Fruit fly (Drosophila melanogaster) whole organism, embryonic: ENCODE data around the gene mRpS18C.

Experiments
- CG10147 ChIP-seq: fragments of 200-800 bp; sonication (Bioruptor generic); optimal IDR thresholded peaks from 2 replicates; lab custom pipeline; 2019; ENCODE audit warnings: missing biosample characterization, mild to moderate bottlenecking, missing genetic modification characterization, moderate library complexity
- CG10274 ChIP-seq: fragments of 200-800 bp; sonication (Bioruptor generic); optimal IDR thresholded peaks from 3 replicates; lab custom pipeline; 2017; ENCODE audit warnings: missing biosample characterization, mild to moderate bottlenecking, missing genetic modification characterization
- CG10959 ChIP-seq: fragments of 200-800 bp; sonication (Bioruptor generic); IDR thresholded peaks from 2 replicates; pipeline ENCODE4 v1.3.6; 2022; ENCODE audit warnings: missing biosample characterization, missing genetic modification characterization
- CG11398 ChIP-seq: fragments of 200-800 bp; sonication (Bioruptor generic); optimal IDR thresholded peaks from 2 replicates; lab custom pipeline; 2016; ENCODE audit warnings: missing biosample characterization, missing genetic modification characterization
- CG11695 ChIP-seq: fragments of 200-800 bp; sonication (Bioruptor generic); IDR thresholded peaks from 3 replicates; pipeline ENCODE4 v1.3.6; 2022; ENCODE audit warnings: missing biosample characterization, missing genetic modification characterization
- CG11723 ChIP-seq: fragments of 200-800 bp; sonication (Bioruptor generic); optimal IDR thresholded peaks from 2 replicates; lab custom pipeline; 2017; ENCODE audit warnings: missing biosample characterization, mild to moderate bottlenecking, missing genetic modification characterization
- CG12104 ChIP-seq: fragments of 200-800 bp; sonication (Bioruptor generic); optimal IDR thresholded peaks from 3 replicates; lab custom pipeline; 2016; ENCODE audit warnings: missing biosample characterization, missing genetic modification characterization
- CG12769 ChIP-seq: fragments of 200-800 bp; sonication (Bioruptor generic); optimal IDR thresholded peaks from 2 replicates; lab custom pipeline; 2019; ENCODE audit warnings: missing biosample characterization, mild to moderate bottlenecking, missing genetic modification characterization, moderate library complexity
- CG13287 ChIP-seq: fragments of 200-800 bp; sonication (Bioruptor generic); IDR thresholded peaks from 2 replicates; pipeline ENCODE4 v1.3.6; 2022; ENCODE audit warnings: missing biosample characterization, missing genetic modification characterization; ENCODE audit not compliant: partially characterized antibody
- CG17385 ChIP-seq: fragments of 200-800 bp; sonication (Bioruptor generic); optimal IDR thresholded peaks from 3 replicates; lab custom pipeline; 2018; ENCODE audit warnings: missing biosample characterization, mild to moderate bottlenecking, missing genetic modification characterization
- CG17612 ChIP-seq: fragments of 200-800 bp; sonication (Bioruptor generic); IDR thresholded peaks from 2 replicates; pipeline ENCODE4 v1.3.6; 2022; ENCODE audit warnings: missing biosample characterization, missing genetic modification characterization
- CG18011 ChIP-seq: fragments of 200-800 bp; sonication (Bioruptor generic); optimal IDR thresholded peaks from 2 replicates; lab custom pipeline; 2017; ENCODE audit warnings: missing biosample characterization, missing genetic modification characterization, mild to moderate bottlenecking, moderate library complexity, missing genotype
- CG1832 ChIP-seq: fragments of 200-800 bp; sonication (Bioruptor generic); optimal IDR thresholded peaks from 2 replicates; lab custom pipeline; 2017; ENCODE audit warnings: missing biosample characterization, mild to moderate bottlenecking, missing genetic modification characterization, inconsistent platforms
- CG2678 ChIP-seq: fragments of 200-800 bp; sonication (Bioruptor generic); optimal IDR thresholded peaks from 3 replicates; lab custom pipeline; 2019; ENCODE audit warnings: missing biosample characterization, mild to moderate bottlenecking, missing genetic modification characterization, moderate library complexity
- CG30020 ChIP-seq: fragments of 200-800 bp; optimal IDR thresholded peaks from 2 replicates; lab custom pipeline; 2019; ENCODE audit warnings: missing biosample characterization, mild to moderate bottlenecking, missing genetic modification characterization, moderate library complexity
- CG32767 ChIP-seq: fragments of 200-800 bp; sonication (Bioruptor generic); IDR thresholded peaks from 2 replicates; pipeline ENCODE4 v1.3.6; 2022; ENCODE audit warnings: missing biosample characterization, missing genetic modification characterization
- CG4328 ChIP-seq: fragments of 200-800 bp; sonication (Bioruptor generic); optimal IDR thresholded peaks from 3 replicates; lab custom pipeline; 2017; ENCODE audit warnings: missing biosample characterization, missing genetic modification reagents, missing genetic modification characterization
- CG7745 ChIP-seq: fragments of 200-800 bp; sonication (Bioruptor generic); optimal IDR thresholded peaks from 2 replicates; lab custom pipeline; 2018; ENCODE audit warnings: missing biosample characterization, mild to moderate bottlenecking, missing genetic modification characterization, moderate library complexity
- CG7987 ChIP-seq: fragments of 200-800 bp; sonication (Bioruptor generic); optimal IDR thresholded peaks from 2 replicates; lab custom pipeline; 2018; ENCODE audit warnings: missing biosample characterization, mild to moderate bottlenecking, missing genetic modification characterization, moderate library complexity
- CG8290 ChIP-seq, 3 experiments: fragments of 200-800 bp; sonication (Bioruptor generic); optimal IDR thresholded peaks; 2 replicates each; lab custom pipeline; 2016 to 2019; ENCODE audit warnings: missing biosample characterization in 3 of 3, missing genetic modification characterization in 3 of 3, mild to moderate bottlenecking in 2 of 3, moderate library complexity in 1 of 3
- CG9817 ChIP-seq: fragments of 200-800 bp; sonication (Bioruptor generic); optimal IDR thresholded peaks from 2 replicates; lab custom pipeline; 2018; ENCODE audit warnings: missing biosample characterization, mild to moderate bottlenecking, missing genetic modification characterization, moderate library complexity
- CG9876 ChIP-seq: fragments of 200-800 bp; sonication (Bioruptor generic); optimal IDR thresholded peaks from 2 replicates; lab custom pipeline; 2016; ENCODE audit warnings: missing biosample characterization, missing genetic modification characterization
- CrebB ChIP-seq: fragments of 200-800 bp; sonication (Bioruptor generic); optimal IDR thresholded peaks from 3 replicates; lab custom pipeline; 2018; ENCODE audit warnings: missing biosample characterization, mild to moderate bottlenecking, missing genetic modification characterization
- Dfd ChIP-seq, 2 experiments: fragments of >200 bp; optimal IDR thresholded peaks; 2 replicates each; lab custom pipeline; 2017; ENCODE audit warnings: missing biosample characterization in 2 of 2, missing genetic modification characterization in 2 of 2
- Doc3 ChIP-seq: fragments of 200-800 bp; sonication (Bioruptor generic); IDR thresholded peaks from 3 replicates; pipeline ENCODE4 v1.3.6; 2022; ENCODE audit warnings: missing biosample characterization, missing genetic modification characterization; ENCODE audit not compliant: partially characterized antibody
- Drgx ChIP-seq: fragments of 200-800 bp; sonication (Bioruptor generic); IDR thresholded peaks from 2 replicates; pipeline ENCODE4 v1.3.6; 2022; ENCODE audit warnings: missing biosample characterization, missing genetic modification characterization
- HmgD ChIP-seq: fragments of 200-800 bp; sonication (Bioruptor generic); optimal IDR thresholded peaks from 3 replicates; lab custom pipeline; 2016; ENCODE audit warnings: missing biosample characterization, missing genetic modification characterization
- Hr39 ChIP-seq: fragments of >200 bp; optimal IDR thresholded peaks from 2 replicates; lab custom pipeline; 2017
- Meics ChIP-seq: fragments of 200-800 bp; sonication (Bioruptor generic); optimal IDR thresholded peaks from 2 replicates; lab custom pipeline; 2017; ENCODE audit warnings: missing biosample characterization, mild to moderate bottlenecking, missing genetic modification characterization
- Nf-YB ChIP-seq: fragments of 200-800 bp; sonication (Bioruptor generic); optimal IDR thresholded peaks from 3 replicates; lab custom pipeline; 2019; ENCODE audit warnings: missing biosample characterization, mild to moderate bottlenecking, missing genetic modification characterization, moderate library complexity
- Nf-YC ChIP-seq: fragments of 200-800 bp; optimal IDR thresholded peaks from 3 replicates; lab custom pipeline; 2019; ENCODE audit warnings: missing biosample characterization, mild to moderate bottlenecking, missing genetic modification characterization, moderate library complexity
- Oli ChIP-seq: fragments of 200-800 bp; sonication (Bioruptor generic); optimal IDR thresholded peaks from 2 replicates; lab custom pipeline; 2018; ENCODE audit warnings: missing biosample characterization, mild to moderate bottlenecking, missing genetic modification characterization, moderate library complexity
- Xbp1 ChIP-seq: fragments of 200-800 bp; sonication (Bioruptor generic); optimal IDR thresholded peaks from 3 replicates; lab custom pipeline; 2016; ENCODE audit warnings: missing biosample characterization, mild to moderate bottlenecking, missing genetic modification characterization
- ato ChIP-seq: fragments of 200-800 bp; sonication (Bioruptor generic); IDR thresholded peaks from 2 replicates; pipeline ENCODE4 v1.3.6; 2022; ENCODE audit warnings: missing biosample characterization, missing genetic modification characterization; ENCODE audit not compliant: partially characterized antibody
- cas ChIP-seq: fragments of 200-800 bp; sonication (Bioruptor generic); IDR thresholded peaks from 2 replicates; pipeline ENCODE4 v1.3.6; 2022; ENCODE audit warnings: missing biosample characterization, missing genetic modification characterization
- cato ChIP-seq: fragments of 200-800 bp; sonication (Bioruptor generic); optimal IDR thresholded peaks from 2 replicates; lab custom pipeline; 2016; ENCODE audit warnings: missing biosample characterization, missing genetic modification characterization, borderline replicate concordance
- corto ChIP-seq: fragments of 200-800 bp; sonication (Bioruptor generic); optimal IDR thresholded peaks from 2 replicates; lab custom pipeline; 2016; ENCODE audit warnings: missing biosample characterization, mild to moderate bottlenecking, missing genetic modification characterization, moderate library complexity
- croc ChIP-seq: fragments of 200-800 bp; sonication (Bioruptor generic); conservative IDR thresholded peaks from 3 replicates; pipeline ENCODE4 v1.3.6; 2022; ENCODE audit warnings: missing biosample characterization, missing genetic modification characterization
- dmrt11E ChIP-seq: fragments of 200-800 bp; sonication (Bioruptor generic); optimal IDR thresholded peaks from 3 replicates; lab custom pipeline; 2018; ENCODE audit warnings: missing biosample characterization, mild to moderate bottlenecking, missing genetic modification characterization, moderate library complexity
- dmrt99B ChIP-seq: fragments of 200-800 bp; sonication (Bioruptor generic); optimal IDR thresholded peaks from 2 replicates; lab custom pipeline; 2018; ENCODE audit warnings: missing biosample characterization, mild to moderate bottlenecking, missing genetic modification characterization, moderate library complexity
- ewg ChIP-seq: fragments of 200-800 bp; sonication (Bioruptor generic); optimal IDR thresholded peaks from 3 replicates; lab custom pipeline; 2017; ENCODE audit warnings: mild to moderate bottlenecking, missing biosample characterization, missing genetic modification reagents, missing genetic modification characterization
- ftz-f1 ChIP-seq: fragments of 200-800 bp; sonication (Bioruptor generic); optimal IDR thresholded peaks from 2 replicates; lab custom pipeline; 2016; ENCODE audit warnings: missing biosample characterization, missing genetic modification characterization
- gcm2 ChIP-seq: fragments of 200-800 bp; sonication (Bioruptor generic); optimal IDR thresholded peaks from 2 replicates; lab custom pipeline; 2016; ENCODE audit warnings: missing biosample characterization, missing genetic modification characterization
- hbn ChIP-seq: fragments of 200-800 bp; sonication (Bioruptor generic); IDR thresholded peaks from 2 replicates; pipeline ENCODE4 v1.3.6; 2022; ENCODE audit warnings: missing biosample characterization, missing genetic modification characterization; ENCODE audit not compliant: partially characterized antibody
- hth ChIP-seq: fragments of >200 bp; optimal IDR thresholded peaks from 2 replicates; lab custom pipeline; 2017; ENCODE audit warnings: inconsistent platforms
- jumu ChIP-seq: fragments of 200-800 bp; sonication (Bioruptor generic); optimal IDR thresholded peaks from 3 replicates; lab custom pipeline; 2016; ENCODE audit warnings: missing biosample characterization, missing genetic modification characterization
- klu ChIP-seq: fragments of 200-800 bp; sonication (Bioruptor generic); IDR thresholded peaks from 2 replicates; pipeline ENCODE4 v1.3.6; 2022; ENCODE audit warnings: missing biosample characterization, missing genetic modification characterization
- rib ChIP-seq: fragments of 200-800 bp; sonication (Bioruptor generic); IDR thresholded peaks from 2 replicates; pipeline ENCODE4 v1.3.6; 2022; ENCODE audit warnings: missing biosample characterization, missing genetic modification characterization
- usp ChIP-seq: fragments of >200 bp; optimal IDR thresholded peaks from 2 replicates; lab custom pipeline; 2017; ENCODE audit warnings: missing biosample characterization, missing genetic modification characterization
- zfh2 ChIP-seq: fragments of 200-800 bp; sonication (Bioruptor generic); optimal IDR thresholded peaks from 2 replicates; lab custom pipeline; 2016; ENCODE audit warnings: missing biosample characterization, missing genetic modification characterization

Gene mRpS18C

dm6 chr3R:30450224-30450623, 26.4 kb downstream of the mRpS18C start (continued):
- TF ChIP-seq HmgD: no peak
- TF ChIP-seq croc (GFP tag; lab: Robert Waterston, UW): no peak; the same call in 2 of the 3 replicates
- peak; percentile 72 for TF ChIP-seq gcm2 (GFP tag; lab: Kevin White, UChicago)
- TF ChIP-seq CG12104: peak; percentile 61
- no peak for TF ChIP-seq CG30020 (tag; lab: Kevin White, UChicago)
- TF ChIP-seq CG9817 (tag; lab: Kevin White, UChicago): peak; percentile 41
- peak; percentile 84 for TF ChIP-seq CG11695
- no peak for TF ChIP-seq klu
- TF ChIP-seq Nf-YC (tag; lab: Kevin White, UChicago): no peak
- TF ChIP-seq CG10147 (GFP tag; lab: Kevin White, UChicago): peak; percentile 18
- TF ChIP-seq Oli (tag; lab: Kevin White, UChicago): no peak
- TF ChIP-seq CG4328: peak; percentile 82
- peak; percentile 68; the same call in 1 of the 2 replicates for TF ChIP-seq cas
- no peak for TF ChIP-seq Hr39 (lab: Kevin White, UChicago)
- no peak for TF ChIP-seq corto (GFP tag; lab: Kevin White, UChicago)
- peak; percentile 76 for TF ChIP-seq Meics
- TF ChIP-seq ewg (GFP tag; lab: Kevin White, UChicago): peak; percentile 44
- TF ChIP-seq Xbp1 (GFP tag; lab: Kevin White, UChicago): peak; percentile 25
- TF ChIP-seq CG17612 (GFP tag; lab: Robert Waterston, UW): peak; percentile 72
- peak; percentile 88 for TF ChIP-seq CG7987 (GFP tag; lab: Kevin White, UChicago)
- TF ChIP-seq Nf-YB (GFP tag; lab: Kevin White, UChicago): peak; percentile 14
- peak; percentile 51 for TF ChIP-seq dmrt99B (tag; lab: Kevin White, UChicago)
- TF ChIP-seq ato (GFP tag; lab: Robert Waterston, UW): no peak; the same call in 1 of the 2 replicates
- peak; percentile 78 for TF ChIP-seq CG11723
- peak; percentile 31 for TF ChIP-seq CG13287 (GFP tag; lab: Robert Waterston, UW)
- TF ChIP-seq cato (GFP tag; lab: Kevin White, UChicago): peak; percentile 63
- TF ChIP-seq dmrt11E (tag; lab: Kevin White, UChicago): peak; percentile 49
- no peak for TF ChIP-seq Dfd (GFP tag; optimal IDR thresholded peaks at IDR 0.05; lab: Kevin White, UChicago)
- peak; percentile 7; the same call in 1 of the 2 replicates for TF ChIP-seq Drgx (GFP tag; lab: Robert Waterston, UW)
- no peak for TF ChIP-seq hth
- TF ChIP-seq zfh2 (GFP tag; lab: Kevin White, UChicago): peak; percentile 49
- TF ChIP-seq CG17385 (GFP tag; lab: Kevin White, UChicago): peak; percentile 70
- TF ChIP-seq CG32767 (GFP tag; lab: Robert Waterston, UW): peak; percentile 77
- TF ChIP-seq CG12769: peak; percentile 67
- TF ChIP-seq CrebB (tag; lab: Kevin White, UChicago): peak; percentile 86
- TF ChIP-seq CG10959 (GFP tag; lab: Robert Waterston, UW): peak; percentile 67
- TF ChIP-seq CG8290 (GFP tag; optimal IDR thresholded peaks at IDR 0.05; lab: Kevin White, UChicago): peak; percentile 77
- TF ChIP-seq CG8290 (tag; optimal IDR thresholded peaks at IDR 0.05; lab: Kevin White, UChicago): peak; percentile 50 to 79
- peak; percentile 41 for TF ChIP-seq CG9876 (GFP tag; lab: Kevin White, UChicago)
- peak; percentile 70 for TF ChIP-seq CG11398 (GFP tag; lab: Kevin White, UChicago)
- TF ChIP-seq CG18011: peak; percentile 65
- TF ChIP-seq rib: peak; percentile 90
- TF ChIP-seq hbn (GFP tag; lab: Robert Waterston, UW): peak; percentile 41; the same call in 1 of the 2 replicates
- TF ChIP-seq CG10274 (GFP tag; lab: Kevin White, UChicago): peak; percentile 12
- TF ChIP-seq jumu (GFP tag; lab: Kevin White, UChicago): peak; percentile 59
- peak; percentile 64 for TF ChIP-seq ftz-f1 (GFP tag; lab: Kevin White, UChicago)
- peak; percentile 23 for TF ChIP-seq CG1832 (GFP tag; lab: Kevin White, UChicago)
- no peak for TF ChIP-seq usp
- no peak for TF ChIP-seq CG7745 (tag; lab: Kevin White, UChicago)
- TF ChIP-seq CG2678: peak; percentile 71
- no peak for TF ChIP-seq Doc3
